Worm (Caenorhabditis elegans) whole organism, young adult: Measurements from ENCODE around the gene F12A10.8.

ENCODE experiments used
- F22D6.2 ChIP-seq: sonication (generic microtip); optimal IDR thresholded peaks from 2 replicates; lab custom pipeline; 2016; ENCODE audit warnings: mild to moderate bottlenecking, missing genetic modification characterization, missing compliant biosample characterization
- F33H1.4 ChIP-seq: fragments of 200-800 bp; sonication (Bioruptor generic); IDR thresholded peaks from 2 replicates; pipeline ENCODE4 v1.3.6; 2022; ENCODE audit warnings: missing genetic modification reagents, missing genetic modification characterization, missing compliant biosample characterization
- attf-3 ChIP-seq: fragments of 200-800 bp; sonication (Bioruptor generic); conservative IDR thresholded peaks from 2 replicates; pipeline ENCODE4 v1.3.6; 2022; ENCODE audit warnings: missing genetic modification reagents, missing genetic modification characterization, missing compliant biosample characterization
- ekl-4 ChIP-seq: fragments of 200-800 bp; sonication (Bioruptor generic); IDR thresholded peaks from 2 replicates; pipeline ENCODE4 v1.3.6; 2022; ENCODE audit warnings: missing genetic modification reagents, missing genetic modification characterization, missing compliant biosample characterization
- ets-4 ChIP-seq: fragments of 200-800 bp; sonication (Bioruptor generic); optimal IDR thresholded peaks from 2 replicates; lab custom pipeline; 2018; ENCODE audit warnings: mild to moderate bottlenecking, missing genetic modification characterization, missing compliant biosample characterization
- lag-1 ChIP-seq: fragments of 200-800 bp; sonication (Bioruptor generic); IDR thresholded peaks from 2 replicates; pipeline ENCODE4 v1.3.6; 2022; ENCODE audit warnings: missing genetic modification reagents, missing genetic modification characterization, missing compliant biosample characterization
- let-526 ChIP-seq: fragments of 200-800 bp; sonication (Bioruptor generic); IDR thresholded peaks from 2 replicates; pipeline ENCODE4 v1.3.6; 2022; ENCODE audit warnings: missing genetic modification reagents, missing genetic modification characterization, missing compliant biosample characterization
- nhr-90 ChIP-seq: sonication (generic microtip); optimal IDR thresholded peaks from 2 replicates; lab custom pipeline; 2016; ENCODE audit warnings: missing genotype, mild to moderate bottlenecking, missing genetic modification characterization, missing compliant biosample characterization
- sea-2 ChIP-seq: fragments of 200-800 bp; sonication (Bioruptor generic); IDR thresholded peaks from 2 replicates; pipeline ENCODE4 v1.3.6; 2022; ENCODE audit warnings: missing genetic modification characterization, missing compliant biosample characterization
- snpc-4 ChIP-seq, 5 experiments: fragments of 150-350 bp in 1 of 5; sonication (generic microtip) in 4 of 5; optimal IDR thresholded peaks; 2 replicates each; lab custom pipeline; 2014 to 2018; ENCODE audit warnings: missing genetic modification characterization in 5 of 5, missing biosample characterization in 3 of 5, antibody characterized with exemption in 2 of 5, mild to moderate bottlenecking in 2 of 5, missing compliant biosample characterization in 2 of 5, missing genotype in 2 of 5, moderate library complexity in 2 of 5, missing genetic modification reagents in 1 of 5
- unc-62 ChIP-seq: fragments of 150-350 bp; optimal IDR thresholded peaks from 2 replicates; lab custom pipeline; 2014; ENCODE audit warnings: missing biosample characterization, missing genetic modification reagents, missing genetic modification characterization
- zim-3 ChIP-seq: sonication (generic microtip); optimal IDR thresholded peaks from 2 replicates; lab custom pipeline; 2017; ENCODE audit warnings: mild to moderate bottlenecking, missing genetic modification characterization, moderate library complexity, missing compliant biosample characterization

- TF ChIP-seq unc-62 (GFP tag; lab: Kevin White, UChicago) (no peak), F33H1.4 (GFP tag; lab: Robert Waterston, UW) (no peak), lag-1 (GFP tag; lab: Robert Waterston, UW) (no peak), zim-3 (tag; lab: Kevin White, UChicago) (no peak), let-526 (GFP tag; lab: Robert Waterston, UW) (no peak), attf-3 (GFP tag; lab: Robert Waterston, UW) (no peak), nhr-90 (tag; lab: Kevin White, UChicago) (no peak), ekl-4 (GFP tag; lab: Robert Waterston, UW) (no peak), F22D6.2 (no peak), sea-2 (GFP tag; lab: Robert Waterston, UW) (no peak), ets-4 (GFP tag; lab: Kevin White, UChicago) (no peak), snpc-4 (GFP tag; optimal IDR thresholded peaks at IDR 0.05; lab: Kevin White, UChicago) (no peak), snpc-4 (tag; optimal IDR thresholded peaks at IDR 0.05; lab: Kevin White, UChicago) (no peak)
Observed at ce11 chrII:5449620-5450019, 51.2 kb downstream of the F12A10.8 start.
